Worm (Caenorhabditis elegans) whole organism, L2 larva: ENCODE results near the gene cbs-1.

Experiments used
- blmp-1 ChIP-seq: sonication (generic microtip); optimal IDR thresholded peaks from 2 replicates; lab custom pipeline; 2017; ENCODE audit warnings: missing genetic modification characterization, mild to moderate bottlenecking, missing compliant biosample characterization, antibody characterized with exemption, moderate library complexity; ENCODE audit not compliant: insufficient read depth
- mdl-1 ChIP-seq, 2 experiments: fragments of 150-350 bp in 1 of 2; sonication (generic microtip) in 1 of 2; optimal IDR thresholded peaks; 2 replicates each; lab custom pipeline; 2017; ENCODE audit warnings: missing biosample characterization in 2 of 2, missing genetic modification characterization in 2 of 2
- nhr-11 ChIP-seq: fragments of 150-350 bp; optimal IDR thresholded peaks from 2 replicates; lab custom pipeline; 2014; ENCODE audit warnings: missing biosample characterization, missing genetic modification characterization
- ztf-1 ChIP-seq: fragments of 200-800 bp; sonication (Bioruptor generic); conservative IDR thresholded peaks from 2 replicates; pipeline ENCODE4 v1.3.6; 2022; ENCODE audit warnings: missing genetic modification characterization, missing compliant biosample characterization
- ztf-4 ChIP-seq: fragments of 150-350 bp; optimal IDR thresholded peaks from 2 replicates; lab custom pipeline; 2014; ENCODE audit warnings: missing biosample characterization, missing genetic modification characterization

Gene cbs-1

ce11 chrX:10092864-10093263, 38.8 kb downstream of the cbs-1 start, which contains the start of gene flp-3:
flp-3 (minus strand) TSS chrX:10092964.
- TF ChIP-seq blmp-1 (tag; lab: Kevin White, UChicago) (no peak), ztf-1 (GFP tag; lab: Robert Waterston, UW) (no peak), nhr-11 (tag; lab: Kevin White, UChicago) (no peak)

DNA sequence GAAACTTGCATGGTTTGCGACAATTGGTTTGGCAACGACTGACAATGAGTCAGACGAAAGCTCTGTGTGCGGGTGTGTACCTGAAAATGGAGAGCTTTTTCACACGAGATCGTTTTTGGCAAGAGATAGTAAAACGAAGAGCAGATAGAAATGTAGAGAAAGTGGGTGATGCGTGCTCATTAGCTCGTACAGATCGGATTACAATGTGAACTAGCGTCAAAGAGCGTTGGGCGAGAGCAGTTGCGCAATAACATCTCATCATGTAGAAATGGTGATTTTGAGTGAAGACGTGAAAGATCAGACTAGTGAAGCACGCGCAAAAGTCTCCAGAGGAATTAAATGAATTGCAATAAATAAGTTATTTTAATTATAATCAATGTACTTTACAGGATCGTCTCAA, 41.1 kb downstream of the cbs-1 start, which contains the start of gene flp-2:
Gene flp-2, minus strand, starts transcription at position 101 of the 400 bp plus-strand sequence.
- TF ChIP-seq mdl-1 (tag; optimal IDR thresholded peaks at IDR 0.05; lab: Kevin White, UChicago) (no peak), ztf-4 (tag; lab: Kevin White, UChicago) (no peak)
